Worm (Caenorhabditis elegans) whole organism, L4 larva: Measurements from ENCODE around the gene iglr-1.
A peak's percentile ranks its signal among the peaks of the same experiment; 100 is the strongest.

Experiments
- F10B5.3 ChIP-seq: sonication (generic microtip); optimal IDR thresholded peaks from 2 replicates; lab custom pipeline; 2016; ENCODE audit warnings: mild to moderate bottlenecking, missing genetic modification characterization, missing compliant biosample characterization
- F49E8.2 ChIP-seq: sonication (generic microtip); optimal IDR thresholded peaks from 2 replicates; lab custom pipeline; 2016; ENCODE audit warnings: missing compliant biosample characterization, mild to moderate bottlenecking, missing genetic modification characterization, borderline replicate concordance
- T26A8.4 ChIP-seq: fragments of 200-800 bp; sonication (Bioruptor generic); IDR thresholded peaks from 2 replicates; pipeline ENCODE4 v1.3.6; 2022; ENCODE audit warnings: missing genetic modification characterization, missing compliant biosample characterization
- Y105C5A.15 ChIP-seq: fragments of 200-800 bp; sonication (Bioruptor generic); IDR thresholded peaks from 2 replicates; pipeline ENCODE4 v1.3.6; 2022; ENCODE audit warnings: missing genetic modification characterization, missing compliant biosample characterization
- Y75B8A.6 ChIP-seq: fragments of 200-800 bp; sonication (Bioruptor generic); IDR thresholded peaks from 2 replicates; pipeline ENCODE4 v1.3.6; 2022; ENCODE audit warnings: missing genetic modification reagents, missing genetic modification characterization, missing compliant biosample characterization
- ceh-20 ChIP-seq: fragments of 200-800 bp; sonication (Bioruptor generic); IDR thresholded peaks from 2 replicates; pipeline ENCODE4 v1.3.6; 2022; ENCODE audit warnings: missing genetic modification reagents, missing genetic modification characterization, missing compliant biosample characterization
- ceh-32 ChIP-seq: sonication (generic microtip); optimal IDR thresholded peaks from 2 replicates; lab custom pipeline; 2016; ENCODE audit warnings: mild to moderate bottlenecking, missing genetic modification characterization, missing compliant biosample characterization; ENCODE audit not compliant: poor library complexity
- ceh-44 ChIP-seq: fragments of 200-800 bp; sonication (Bioruptor generic); IDR thresholded peaks from 2 replicates; pipeline ENCODE4 v1.3.6; 2022; ENCODE audit warnings: missing genetic modification reagents, missing genetic modification characterization, missing compliant biosample characterization
- ceh-62 ChIP-seq: sonication (generic microtip); optimal IDR thresholded peaks from 2 replicates; lab custom pipeline; 2017; ENCODE audit warnings: missing biosample characterization, missing genetic modification characterization
- ceh-82 ChIP-seq: sonication (generic microtip); optimal IDR thresholded peaks from 2 replicates; lab custom pipeline; 2017; ENCODE audit warnings: missing biosample characterization, missing genetic modification characterization
- daf-12 ChIP-seq: fragments of 150-350 bp; optimal IDR thresholded peaks from 2 replicates; lab custom pipeline; 2014; ENCODE audit warnings: missing biosample characterization, missing genetic modification reagents, missing genetic modification characterization
- daf-16 ChIP-seq, 3 experiments: sonication (generic microtip); optimal IDR thresholded peaks; 2 replicates each; lab custom pipeline; 2016 to 2017; ENCODE audit warnings: missing genetic modification characterization in 3 of 3, missing genetic modification reagents in 3 of 3, mild to moderate bottlenecking in 2 of 3, missing compliant biosample characterization in 2 of 3, missing biosample characterization in 1 of 3, moderate library complexity in 1 of 3
- daf-8 ChIP-seq: fragments of 200-800 bp; sonication (Bioruptor generic); IDR thresholded peaks from 2 replicates; pipeline ENCODE4 v1.3.6; 2022; ENCODE audit warnings: missing genetic modification characterization, missing compliant biosample characterization
- dmd-8 ChIP-seq: fragments of 200-800 bp; sonication (Bioruptor generic); IDR thresholded peaks from 2 replicates; pipeline ENCODE4 v1.3.6; 2022; ENCODE audit warnings: missing genetic modification characterization, missing compliant biosample characterization
- duxl-1 ChIP-seq: sonication (generic microtip); optimal IDR thresholded peaks from 2 replicates; lab custom pipeline; 2016; ENCODE audit warnings: mild to moderate bottlenecking, missing genetic modification characterization, moderate library complexity, missing compliant biosample characterization; ENCODE audit not compliant: poor library complexity
- egl-43 ChIP-seq: fragments of 200-800 bp; sonication (Bioruptor generic); IDR thresholded peaks from 2 replicates; pipeline ENCODE4 v1.3.6; 2022; ENCODE audit warnings: missing genetic modification reagents, missing genetic modification characterization, missing compliant biosample characterization
- fos-1 ChIP-seq: fragments of 150-350 bp; optimal IDR thresholded peaks from 2 replicates; lab custom pipeline; 2014; ENCODE audit warnings: missing biosample characterization, missing genetic modification characterization
- hlh-30 ChIP-seq: sonication (generic microtip); optimal IDR thresholded peaks from 2 replicates; lab custom pipeline; 2017; ENCODE audit warnings: antibody characterized with exemption, mild to moderate bottlenecking, missing genetic modification characterization, missing compliant biosample characterization; ENCODE audit not compliant: insufficient read depth
- lim-7 ChIP-seq: fragments of 200-800 bp; sonication (Bioruptor generic); IDR thresholded peaks from 2 replicates; pipeline ENCODE4 v1.3.6; 2022; ENCODE audit warnings: missing genetic modification characterization, missing compliant biosample characterization
- lin-29 ChIP-seq: fragments of 200-800 bp; sonication (Bioruptor generic); IDR thresholded peaks from 2 replicates; pipeline ENCODE4 v1.3.6; 2022; ENCODE audit warnings: missing genetic modification reagents, missing genetic modification characterization, missing compliant biosample characterization
- lin-38 ChIP-seq: fragments of 200-800 bp; sonication (Bioruptor generic); IDR thresholded peaks from 2 replicates; pipeline ENCODE4 v1.3.6; 2022; ENCODE audit warnings: missing genetic modification reagents, missing genetic modification characterization, missing compliant biosample characterization
- lin-39 ChIP-seq: fragments of 150-350 bp; optimal IDR thresholded peaks from 2 replicates; lab custom pipeline; 2014; ENCODE audit warnings: missing biosample characterization, missing genetic modification reagents, missing genetic modification characterization
- lsy-2 ChIP-seq, 2 experiments: fragments of 150-350 bp in 1 of 2; sonication (generic microtip) in 1 of 2; optimal IDR thresholded peaks; 2 replicates each; lab custom pipeline; 2014 to 2017; ENCODE audit warnings: missing biosample characterization in 2 of 2, missing genetic modification characterization in 2 of 2
- mep-1 ChIP-seq: fragments of 150-350 bp; sonication (generic microtip); optimal IDR thresholded peaks from 3 replicates; lab custom pipeline; 2014; ENCODE audit warnings: missing biosample characterization, missing genetic modification characterization
- mxl-2 ChIP-seq: fragments of 200-800 bp; sonication (Bioruptor generic); conservative IDR thresholded peaks from 2 replicates; pipeline ENCODE4 v1.3.6; 2022; ENCODE audit warnings: missing genetic modification reagents, missing genetic modification characterization, missing compliant biosample characterization
- nhr-11 ChIP-seq: fragments of 150-350 bp; optimal IDR thresholded peaks from 2 replicates; lab custom pipeline; 2014; ENCODE audit warnings: missing biosample characterization, missing genetic modification characterization
- nhr-111 ChIP-seq: fragments of 200-800 bp; sonication (Bioruptor generic); optimal IDR thresholded peaks from 2 replicates; lab custom pipeline; 2018; ENCODE audit warnings: mild to moderate bottlenecking, missing genetic modification characterization, missing compliant biosample characterization
- nhr-41 ChIP-seq: fragments of 200-800 bp; sonication (Bioruptor generic); IDR thresholded peaks from 2 replicates; pipeline ENCODE4 v1.3.6; 2022; ENCODE audit warnings: missing genetic modification reagents, missing genetic modification characterization, missing compliant biosample characterization
- nhr-48 ChIP-seq: sonication (generic microtip); optimal IDR thresholded peaks from 2 replicates; lab custom pipeline; 2016; ENCODE audit warnings: mild to moderate bottlenecking, missing genetic modification characterization, missing compliant biosample characterization
- nhr-6 ChIP-seq: fragments of 150-350 bp; optimal IDR thresholded peaks from 2 replicates; lab custom pipeline; 2014; ENCODE audit warnings: missing biosample characterization, missing genetic modification characterization
- saeg-2 ChIP-seq: fragments of 200-800 bp; sonication (Bioruptor generic); IDR thresholded peaks from 2 replicates; pipeline ENCODE4 v1.3.6; 2022; ENCODE audit warnings: missing genetic modification reagents, missing genetic modification characterization, missing compliant biosample characterization
- sdz-12 ChIP-seq: fragments of 200-800 bp; sonication (Bioruptor generic); optimal IDR thresholded peaks from 2 replicates; lab custom pipeline; 2018; ENCODE audit warnings: mild to moderate bottlenecking, missing genetic modification characterization, missing compliant biosample characterization
- snpc-1.2 ChIP-seq: fragments of 200-800 bp; sonication (Bioruptor generic); IDR thresholded peaks from 2 replicates; pipeline ENCODE4 v1.3.6; 2022; ENCODE audit warnings: missing genetic modification reagents, missing genetic modification characterization, missing compliant biosample characterization
- snpc-4 ChIP-seq: fragments of 150-350 bp; optimal IDR thresholded peaks from 2 replicates; lab custom pipeline; 2014; ENCODE audit warnings: missing biosample characterization, missing genetic modification characterization
- tag-97 ChIP-seq: fragments of 200-800 bp; sonication (Bioruptor generic); IDR thresholded peaks from 2 replicates; pipeline ENCODE4 v1.3.6; 2022; ENCODE audit warnings: missing genetic modification characterization, missing compliant biosample characterization
- zfp-3 ChIP-seq: fragments of 200-800 bp; sonication (Bioruptor generic); conservative IDR thresholded peaks from 2 replicates; pipeline ENCODE4 v1.3.6; 2022; ENCODE audit warnings: missing genetic modification reagents, missing genetic modification characterization, missing compliant biosample characterization
- zip-2 ChIP-seq: fragments of 150-350 bp; optimal IDR thresholded peaks from 2 replicates; lab custom pipeline; 2014; ENCODE audit warnings: missing biosample characterization, missing genetic modification characterization
- ztf-7 ChIP-seq: fragments of 150-350 bp; optimal IDR thresholded peaks from 2 replicates; lab custom pipeline; 2014; ENCODE audit warnings: missing biosample characterization, missing genetic modification characterization

iglr-1 gene

DNA sequence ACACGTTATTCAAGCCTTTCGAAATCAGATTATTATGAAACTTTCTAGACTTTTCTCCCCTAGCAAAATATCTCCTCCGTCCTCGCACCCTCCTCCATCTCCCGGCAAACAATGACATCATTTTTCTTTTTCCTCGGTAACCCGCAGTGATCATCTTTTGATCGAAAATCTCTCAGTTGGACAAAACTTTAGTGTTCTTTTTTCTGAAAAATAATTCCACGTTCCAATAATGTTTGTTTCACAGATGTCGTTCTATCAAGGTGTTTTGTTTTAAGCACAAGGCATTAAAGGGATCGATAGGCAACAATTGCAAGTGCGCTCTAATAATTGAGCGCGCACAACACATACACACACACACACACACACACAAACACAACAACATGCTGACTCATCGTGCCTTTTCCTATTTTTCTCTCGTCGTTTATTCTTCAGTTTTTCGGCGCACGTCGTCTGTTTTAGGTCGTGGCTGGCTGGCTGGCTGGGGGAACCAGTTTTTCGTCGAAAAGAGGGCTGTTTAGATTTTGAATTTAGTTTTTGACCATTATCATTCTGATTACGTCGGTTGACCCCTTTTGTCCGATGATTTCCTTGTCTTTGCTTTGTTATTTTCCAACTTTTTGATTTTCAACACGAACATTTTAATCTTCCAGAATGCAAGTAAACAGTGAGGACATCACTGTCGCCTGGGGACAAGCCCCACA is 15.6 kb downstream of the iglr-1 start, which contains the start of gene F20D1.3 (continued):
- TF ChIP-seq ceh-82 (tag; lab: Kevin White, UChicago) = no peak
- no peak for TF ChIP-seq lin-29 (GFP tag; lab: Robert Waterston, UW)
- no peak for TF ChIP-seq dmd-8
- TF ChIP-seq lsy-2 (tag; optimal IDR thresholded peaks at IDR 0.05; lab: Kevin White, UChicago) = peak; percentile 17 to 70
- no peak for TF ChIP-seq F10B5.3 (tag; lab: Kevin White, UChicago)
- TF ChIP-seq F49E8.2 = no peak
- TF ChIP-seq nhr-6 (tag; lab: Kevin White, UChicago) = no peak
- TF ChIP-seq daf-12 = no peak
- TF ChIP-seq lin-39 (tag; lab: Kevin White, UChicago) = no peak
- TF ChIP-seq ceh-32 (tag; lab: Kevin White, UChicago) = no peak
- no peak for TF ChIP-seq ceh-62 (tag; lab: Kevin White, UChicago)
- no peak for TF ChIP-seq ceh-20 (GFP tag; lab: Robert Waterston, UW)
- TF ChIP-seq lin-38 = peak; percentile 68
- TF ChIP-seq snpc-1.2 (GFP tag; lab: Robert Waterston, UW) = no peak
- TF ChIP-seq Y75B8A.6 (GFP tag; lab: Robert Waterston, UW) = no peak
- no peak for TF ChIP-seq zfp-3
- no peak for TF ChIP-seq zip-2
- no peak for TF ChIP-seq daf-8 (GFP tag; lab: Robert Waterston, UW)
- TF ChIP-seq duxl-1 = no peak
- TF ChIP-seq saeg-2 (GFP tag; lab: Robert Waterston, UW) = no peak
- TF ChIP-seq nhr-11 (tag; lab: Kevin White, UChicago) = peak; percentile 38
- TF ChIP-seq Y105C5A.15 (GFP tag; lab: Robert Waterston, UW) = no peak
- no peak for TF ChIP-seq fos-1 (tag; lab: Kevin White, UChicago)
- peak; percentile 70 for TF ChIP-seq hlh-30 (tag; lab: Kevin White, UChicago)
- no peak for TF ChIP-seq lim-7 (GFP tag; lab: Robert Waterston, UW)
- TF ChIP-seq nhr-111 = no peak

DNA sequence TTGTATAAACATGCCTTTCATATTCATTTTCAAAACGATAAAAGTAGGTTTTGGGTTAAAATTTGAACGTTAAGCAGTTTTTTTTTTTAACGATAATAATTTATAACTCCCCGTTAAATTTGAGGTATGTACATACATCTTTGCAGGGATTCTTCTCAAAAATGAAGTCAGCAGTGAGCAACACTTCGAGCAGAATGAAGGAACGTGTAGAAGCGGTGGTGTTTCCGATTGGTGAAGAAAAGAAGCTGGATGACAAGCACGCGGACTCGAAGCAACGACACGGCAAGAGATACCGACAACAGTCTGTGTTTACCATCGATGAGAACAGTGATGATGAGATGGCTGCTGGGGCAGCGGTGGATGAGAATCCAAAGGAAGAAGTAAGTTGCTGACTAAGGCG is 18.1 kb downstream of the iglr-1 start:
- TF ChIP-seq daf-12 (no peak), T26A8.4 (no peak), tag-97 (GFP tag; lab: Robert Waterston, UW) (no peak), daf-16 (GFP tag; optimal IDR thresholded peaks at IDR 0.05; lab: Kevin White, UChicago) (no peak), daf-16 (tag; optimal IDR thresholded peaks at IDR 0.05; lab: Kevin White, UChicago) (no peak), lin-38 (no peak), dmd-8 (no peak), sdz-12 (GFP tag; lab: Kevin White, UChicago) (no peak), ceh-44 (GFP tag; lab: Robert Waterston, UW) (no peak), zfp-3 (no peak), mep-1 (tag; lab: Kevin White, UChicago) (no peak), snpc-4 (tag; lab: Kevin White, UChicago) (no peak), egl-43 (GFP tag; lab: Robert Waterston, UW) (no peak), mxl-2 (no peak), nhr-48 (tag; lab: Kevin White, UChicago) (no peak), ztf-7 (tag; lab: Kevin White, UChicago) (no peak), lim-7 (GFP tag; lab: Robert Waterston, UW) (no peak), nhr-41 (GFP tag; lab: Robert Waterston, UW) (no peak)
